Fruit fly (Drosophila melanogaster) whole organism, wandering third instar larva: Measurements from ENCODE around the gene Pgm1.

Experiments
- Abd-B ChIP-seq: fragments of >200 bp; optimal IDR thresholded peaks from 2 replicates; lab custom pipeline; 2017; ENCODE audit warnings: missing biosample characterization, missing genetic modification characterization
- CG32264 ChIP-seq: fragments of 200-800 bp; sonication (Bioruptor generic); optimal IDR thresholded peaks from 2 replicates; lab custom pipeline; 2016; ENCODE audit warnings: missing biosample characterization, missing genetic modification characterization
- GATAd ChIP-seq: sonication (Bioruptor generic); optimal IDR thresholded peaks from 2 replicates; lab custom pipeline; 2016; ENCODE audit warnings: missing biosample characterization, missing genetic modification characterization
- Hr83 ChIP-seq: fragments of 200-300 bp; sonication (Bioruptor generic); optimal IDR thresholded peaks from 2 replicates; lab custom pipeline; 2016; ENCODE audit warnings: missing biosample characterization, mild to moderate bottlenecking, missing genetic modification characterization, moderate library complexity; ENCODE audit not compliant: poor library complexity, severe bottlenecking
- OdsH ChIP-seq: fragments of 200-800 bp; sonication (Bioruptor generic); optimal IDR thresholded peaks from 2 replicates; lab custom pipeline; 2016; ENCODE audit warnings: missing biosample characterization, mild to moderate bottlenecking, missing genetic modification characterization
- h ChIP-seq: fragments of 200-800 bp; sonication (Bioruptor generic); optimal IDR thresholded peaks from 3 replicates; lab custom pipeline; 2016; ENCODE audit warnings: missing biosample characterization, mild to moderate bottlenecking, missing genetic modification characterization
- rgr ChIP-seq: fragments of 200-800 bp; sonication (Bioruptor generic); optimal IDR thresholded peaks from 3 replicates; lab custom pipeline; 2016; ENCODE audit warnings: missing biosample characterization, mild to moderate bottlenecking, missing genetic modification characterization
- tai ChIP-seq: sonication (Bioruptor generic); optimal IDR thresholded peaks from 2 replicates; lab custom pipeline; 2016; ENCODE audit warnings: missing biosample characterization, missing genetic modification characterization

dm6 chr3L:16166998-16167344 lies 38.6 kb upstream of the Pgm1 start:
- TF ChIP-seq OdsH (no peak), rgr (no peak), Abd-B (GFP tag; lab: Kevin White, UChicago) (no peak), h (GFP tag; lab: Kevin White, UChicago) (no peak), Hr83 (GFP tag; lab: Kevin White, UChicago) (no peak), GATAd (GFP tag; lab: Kevin White, UChicago) (no peak), tai (no peak), CG32264 (no peak)
